Worm (Caenorhabditis elegans) whole organism, L1 larva: ENCODE results near the gene T02B11.4.
"Not testable (repeated sequence)": the region's sequence is repeated elsewhere in the genome, so short reads cannot be mapped to it uniquely, and the experiment has no call there.

Experiments used
- irx-1 ChIP-seq: sonication (generic microtip); optimal IDR thresholded peaks from 2 replicates; lab custom pipeline; 2016; ENCODE audit warnings: missing genetic modification characterization, missing compliant biosample characterization
- jun-1 ChIP-seq: fragments of 150-350 bp; optimal IDR thresholded peaks from 2 replicates; lab custom pipeline; 2014; ENCODE audit warnings: missing biosample characterization, missing genetic modification reagents, missing genetic modification characterization
- nhr-77 ChIP-seq: fragments of 150-350 bp; optimal IDR thresholded peaks from 2 replicates; lab custom pipeline; 2014; ENCODE audit warnings: missing biosample characterization, missing genetic modification characterization

Gene T02B11.4

ce11 chrV:820629-821028 lies 50.3 kb downstream of the T02B11.4 start, which contains the start of gene srx-32:
Gene srx-32 (minus strand): TSS chrV:820729.
- TF ChIP-seq nhr-77, jun-1, irx-1 (tag; lab: Kevin White, UChicago): not testable (repeated sequence)
